Fruit fly (Drosophila melanogaster) whole organism, embryonic: ENCODE measurements around the gene sima.
A peak's percentile ranks its signal among the peaks of the same experiment; 100 is the strongest.

Experiments used
- ATbp ChIP-seq: fragments of 200-800 bp; sonication (Bioruptor generic); optimal IDR thresholded peaks from 2 replicates; lab custom pipeline; 2017; ENCODE audit warnings: missing biosample characterization, mild to moderate bottlenecking, missing genetic modification characterization, missing genetic modification reagents
- Antp ChIP-seq: fragments of 200-800 bp; sonication (Bioruptor generic); optimal IDR thresholded peaks from 3 replicates; lab custom pipeline; 2016; ENCODE audit warnings: missing biosample characterization, missing genetic modification characterization
- Bdp1 ChIP-seq: fragments of 200-800 bp; sonication (Bioruptor generic); optimal IDR thresholded peaks from 3 replicates; lab custom pipeline; 2016; ENCODE audit warnings: missing biosample characterization, missing genetic modification characterization
- Bgb ChIP-seq: fragments of 200-800 bp; sonication (Bioruptor generic); IDR thresholded peaks from 2 replicates; pipeline ENCODE4 v1.3.6; 2022; ENCODE audit warnings: missing biosample characterization, missing genetic modification characterization; ENCODE audit not compliant: partially characterized antibody
- CG10462 ChIP-seq: fragments of 200-800 bp; sonication (Bioruptor generic); optimal IDR thresholded peaks from 2 replicates; lab custom pipeline; 2016; ENCODE audit warnings: missing biosample characterization, missing genetic modification characterization
- CG13296 ChIP-seq: fragments of 200-800 bp; sonication (Bioruptor generic); optimal IDR thresholded peaks from 3 replicates; lab custom pipeline; 2018; ENCODE audit warnings: missing biosample characterization, mild to moderate bottlenecking, missing genetic modification characterization
- CG15073 ChIP-seq: fragments of 200-800 bp; sonication (Bioruptor generic); optimal IDR thresholded peaks from 2 replicates; lab custom pipeline; 2016; ENCODE audit warnings: missing biosample characterization, missing genetic modification characterization
- CG15601 ChIP-seq: fragments of 200-800 bp; sonication (Bioruptor generic); optimal IDR thresholded peaks from 3 replicates; lab custom pipeline; 2019; ENCODE audit warnings: missing biosample characterization, mild to moderate bottlenecking, missing genetic modification characterization, moderate library complexity
- CG16813 ChIP-seq: fragments of 200-800 bp; sonication (Bioruptor generic); IDR thresholded peaks from 3 replicates; pipeline ENCODE4 v1.3.6; 2022; ENCODE audit warnings: missing biosample characterization, missing genetic modification characterization; ENCODE audit not compliant: partially characterized antibody
- CG18011 ChIP-seq: fragments of 200-800 bp; sonication (Bioruptor generic); optimal IDR thresholded peaks from 2 replicates; lab custom pipeline; 2017; ENCODE audit warnings: missing biosample characterization, missing genetic modification characterization, mild to moderate bottlenecking, moderate library complexity, missing genotype
- CG1832 ChIP-seq: fragments of 200-800 bp; sonication (Bioruptor generic); optimal IDR thresholded peaks from 2 replicates; lab custom pipeline; 2017; ENCODE audit warnings: missing biosample characterization, mild to moderate bottlenecking, missing genetic modification characterization, inconsistent platforms
- CG2202 ChIP-seq: fragments of 200-800 bp; sonication (Bioruptor generic); optimal IDR thresholded peaks from 2 replicates; lab custom pipeline; 2018; ENCODE audit warnings: missing biosample characterization, mild to moderate bottlenecking, missing genetic modification characterization
- CG32767 ChIP-seq: fragments of 200-800 bp; sonication (Bioruptor generic); IDR thresholded peaks from 2 replicates; pipeline ENCODE4 v1.3.6; 2022; ENCODE audit warnings: missing biosample characterization, missing genetic modification characterization
- CG34224 ChIP-seq: fragments of 200-800 bp; sonication (Bioruptor generic); IDR thresholded peaks from 3 replicates; pipeline ENCODE4 v1.3.6; 2022; ENCODE audit warnings: missing biosample characterization, missing genetic modification characterization; ENCODE audit not compliant: partially characterized antibody
- CG4404 ChIP-seq: fragments of 200-800 bp; sonication (Bioruptor generic); IDR thresholded peaks from 2 replicates; pipeline ENCODE4 v1.3.6; 2022; ENCODE audit warnings: missing biosample characterization, missing genetic modification characterization
- CG4424 ChIP-seq: fragments of 200-800 bp; sonication (Bioruptor generic); optimal IDR thresholded peaks from 3 replicates; lab custom pipeline; 2016; ENCODE audit warnings: missing biosample characterization, missing genetic modification characterization
- CG6175 ChIP-seq: fragments of 200-800 bp; sonication (Bioruptor generic); IDR thresholded peaks from 3 replicates; pipeline ENCODE4 v1.3.6; 2022; ENCODE audit warnings: missing biosample characterization, missing genetic modification characterization
- CG6654 ChIP-seq: fragments of 200-800 bp; sonication (Bioruptor generic); optimal IDR thresholded peaks from 2 replicates; lab custom pipeline; 2017; ENCODE audit warnings: missing biosample characterization, mild to moderate bottlenecking, missing genetic modification characterization
- CG6791 ChIP-seq: fragments of 200-800 bp; sonication (Bioruptor generic); IDR thresholded peaks from 3 replicates; pipeline ENCODE4 v1.3.6; 2022; ENCODE audit warnings: missing biosample characterization, missing genetic modification characterization; ENCODE audit not compliant: partially characterized antibody
- CG6854 ChIP-seq: fragments of 200-800 bp; sonication (Bioruptor generic); optimal IDR thresholded peaks from 3 replicates; lab custom pipeline; 2017; ENCODE audit warnings: missing biosample characterization, mild to moderate bottlenecking, missing genetic modification characterization
- CG7357 ChIP-seq: fragments of 200-800 bp; sonication (Bioruptor generic); IDR thresholded peaks from 3 replicates; pipeline ENCODE4 v1.3.6; 2022; ENCODE audit warnings: missing biosample characterization, missing genetic modification characterization
- CG7372 ChIP-seq: fragments of 200-800 bp; sonication (Bioruptor generic); IDR thresholded peaks from 2 replicates; pipeline ENCODE4 v1.3.6; 2022; ENCODE audit warnings: missing biosample characterization, missing genetic modification characterization
- CG8089 ChIP-seq: fragments of 200-800 bp; sonication (Bioruptor generic); optimal IDR thresholded peaks from 3 replicates; lab custom pipeline; 2016; ENCODE audit warnings: missing biosample characterization, missing genetic modification characterization
- CrebB ChIP-seq: fragments of 200-800 bp; sonication (Bioruptor generic); optimal IDR thresholded peaks from 3 replicates; lab custom pipeline; 2018; ENCODE audit warnings: missing biosample characterization, mild to moderate bottlenecking, missing genetic modification characterization
- Dek ChIP-seq: fragments of 200-800 bp; sonication (Bioruptor generic); optimal IDR thresholded peaks from 3 replicates; lab custom pipeline; 2019; ENCODE audit warnings: missing biosample characterization, mild to moderate bottlenecking, missing genetic modification characterization, moderate library complexity
- Dp ChIP-seq: fragments of 200-800 bp; sonication (Bioruptor generic); optimal IDR thresholded peaks from 2 replicates; lab custom pipeline; 2018; ENCODE audit warnings: missing biosample characterization, mild to moderate bottlenecking, missing genetic modification characterization, moderate library complexity
- Drgx ChIP-seq: fragments of 200-800 bp; sonication (Bioruptor generic); IDR thresholded peaks from 2 replicates; pipeline ENCODE4 v1.3.6; 2022; ENCODE audit warnings: missing biosample characterization, missing genetic modification characterization
- E2f2 ChIP-seq: fragments of 200-800 bp; sonication (Bioruptor generic); IDR thresholded peaks from 2 replicates; pipeline ENCODE4 v1.3.6; 2022; ENCODE audit warnings: missing biosample characterization, missing genetic modification characterization
- Ets97D ChIP-seq: fragments of 200-800 bp; sonication (Bioruptor generic); optimal IDR thresholded peaks from 3 replicates; lab custom pipeline; 2016; ENCODE audit warnings: missing biosample characterization, missing genetic modification characterization
- Gug ChIP-seq: fragments of 200-800 bp; sonication (Bioruptor generic); IDR thresholded peaks from 4 replicates; pipeline ENCODE4 v1.3.6; 2022; ENCODE audit warnings: missing biosample characterization, missing genetic modification characterization
- Mes4 ChIP-seq: fragments of 200-800 bp; sonication (Bioruptor generic); optimal IDR thresholded peaks from 2 replicates; lab custom pipeline; 2016; ENCODE audit warnings: missing biosample characterization, missing genetic modification characterization
- PHDP ChIP-seq: fragments of 200-800 bp; sonication (Bioruptor generic); optimal IDR thresholded peaks from 3 replicates; lab custom pipeline; 2018; ENCODE audit warnings: missing biosample characterization, mild to moderate bottlenecking, missing genetic modification characterization, moderate library complexity
- Ravus ChIP-seq: fragments of 200-800 bp; sonication (Bioruptor generic); IDR thresholded peaks from 2 replicates; pipeline ENCODE4 v1.3.6; 2022; ENCODE audit warnings: missing biosample characterization, missing genetic modification characterization
- Scr ChIP-seq: fragments of 200-800 bp; sonication (Bioruptor generic); IDR thresholded peaks from 2 replicates; pipeline ENCODE4 v1.3.6; 2022; ENCODE audit warnings: missing biosample characterization, missing genetic modification characterization; ENCODE audit not compliant: partially characterized antibody
- Sin3A ChIP-seq: fragments of >200 bp; optimal IDR thresholded peaks from 2 replicates; lab custom pipeline; 2018
- TFAM ChIP-seq: fragments of 200-800 bp; sonication (Bioruptor generic); optimal IDR thresholded peaks from 2 replicates; lab custom pipeline; 2017; ENCODE audit warnings: missing biosample characterization, missing genetic modification characterization, inconsistent platforms
- az2 ChIP-seq: fragments of 200-800 bp; sonication (Bioruptor generic); optimal IDR thresholded peaks from 3 replicates; lab custom pipeline; 2016; ENCODE audit warnings: missing biosample characterization, missing genetic modification characterization
- fd3F ChIP-seq: fragments of 200-800 bp; sonication (Bioruptor generic); optimal IDR thresholded peaks from 2 replicates; lab custom pipeline; 2018; ENCODE audit warnings: missing biosample characterization, mild to moderate bottlenecking, missing genetic modification characterization, moderate library complexity
- gcm ChIP-seq: fragments of 200-800 bp; sonication (Bioruptor generic); optimal IDR thresholded peaks from 2 replicates; lab custom pipeline; 2019; ENCODE audit warnings: missing biosample characterization, mild to moderate bottlenecking, missing genetic modification characterization, moderate library complexity
- kah ChIP-seq: fragments of 200-800 bp; sonication (Bioruptor generic); optimal IDR thresholded peaks from 2 replicates; lab custom pipeline; 2018; ENCODE audit warnings: missing biosample characterization, mild to moderate bottlenecking, missing genetic modification characterization
- ken ChIP-seq: fragments of 200-800 bp; sonication (Bioruptor generic); IDR thresholded peaks from 3 replicates; pipeline ENCODE4 v1.3.6; 2022; ENCODE audit warnings: missing biosample characterization, missing genetic modification characterization
- klu ChIP-seq: fragments of 200-800 bp; sonication (Bioruptor generic); IDR thresholded peaks from 2 replicates; pipeline ENCODE4 v1.3.6; 2022; ENCODE audit warnings: missing biosample characterization, missing genetic modification characterization
- otp ChIP-seq: fragments of 200-800 bp; sonication (Bioruptor generic); IDR thresholded peaks from 3 replicates; pipeline ENCODE4, ENCODE4 v1.3.6; 2022; ENCODE audit warnings: missing biosample characterization, missing genetic modification characterization
- pfk ChIP-seq: fragments of 200-800 bp; sonication (Bioruptor generic); optimal IDR thresholded peaks from 2 replicates; lab custom pipeline; 2018; ENCODE audit warnings: missing biosample characterization, mild to moderate bottlenecking, missing genetic modification characterization, moderate library complexity
- pzg ChIP-seq: fragments of 200-800 bp; sonication (Bioruptor generic); optimal IDR thresholded peaks from 3 replicates; lab custom pipeline; 2018; ENCODE audit warnings: missing biosample characterization, mild to moderate bottlenecking, missing genetic modification characterization, moderate library complexity
- schlank ChIP-seq: fragments of 200-800 bp; sonication (Bioruptor generic); optimal IDR thresholded peaks from 2 replicates; lab custom pipeline; 2018; ENCODE audit warnings: missing biosample characterization, mild to moderate bottlenecking, missing genetic modification characterization
- sob ChIP-seq: fragments of 200-800 bp; sonication (Bioruptor generic); IDR thresholded peaks from 2 replicates; pipeline ENCODE4 v1.3.6; 2022; ENCODE audit warnings: missing biosample characterization, missing genetic modification characterization
- sqz ChIP-seq: fragments of 200-800 bp; sonication (Bioruptor generic); optimal IDR thresholded peaks from 3 replicates; lab custom pipeline; 2018; ENCODE audit warnings: missing biosample characterization, mild to moderate bottlenecking, missing genetic modification characterization
- stwl ChIP-seq: fragments of 200-800 bp; sonication (Bioruptor generic); optimal IDR thresholded peaks from 3 replicates; lab custom pipeline; 2018; ENCODE audit warnings: missing biosample characterization, mild to moderate bottlenecking, missing genetic modification characterization, moderate library complexity
- unc-4 ChIP-seq: fragments of 200-800 bp; sonication (Bioruptor generic); IDR thresholded peaks from 2 replicates; pipeline ENCODE4 v1.3.6; 2022; ENCODE audit warnings: missing biosample characterization, missing genetic modification characterization; ENCODE audit not compliant: partially characterized antibody
- yki ChIP-seq: fragments of >200 bp; optimal IDR thresholded peaks from 3 replicates; lab custom pipeline; 2018
- zen2 ChIP-seq: fragments of 200-800 bp; sonication (Bioruptor generic); IDR thresholded peaks from 3 replicates; pipeline ENCODE4 v1.3.6; 2022; ENCODE audit warnings: missing biosample characterization, missing genetic modification characterization; ENCODE audit not compliant: partially characterized antibody

The sima gene

dm6 chr3R:30036609-30037008 is 21.5 kb upstream of the sima start, which contains the start of gene ZIPIC (continued):
- TF ChIP-seq CG1832 (no peak), CrebB (no peak), stwl (peak; percentile 65), CG7372 (GFP tag; lab: Robert Waterston, UW) (no peak), CG10462 (GFP tag; lab: Kevin White, UChicago) (no peak), Gug (no peak), sob (GFP tag; lab: Robert Waterston, UW) (no peak), CG6654 (GFP tag; lab: Kevin White, UChicago) (no peak), TFAM (GFP tag; lab: Kevin White, UChicago) (no peak), CG8089 (GFP tag; lab: Kevin White, UChicago) (no peak), unc-4 (GFP tag; lab: Robert Waterston, UW) (peak; percentile 58), Ravus (GFP tag; lab: Robert Waterston, UW) (no peak), ken (GFP tag; lab: Robert Waterston, UW) (no peak), schlank (tag; lab: Kevin White, UChicago) (no peak), CG4424 (GFP tag; lab: Kevin White, UChicago) (no peak), E2f2 (GFP tag; lab: Robert Waterston, UW) (peak; percentile 87), CG6791 (GFP tag; lab: Robert Waterston, UW) (peak; percentile 67), Ets97D (GFP tag; lab: Kevin White, UChicago) (peak; percentile 8), fd3F (GFP tag; lab: Kevin White, UChicago) (no peak), yki (no peak), CG6854 (GFP tag; lab: Kevin White, UChicago) (no peak), pfk (no peak), Dp (GFP tag; lab: Kevin White, UChicago) (peak; percentile 80), CG16813 (GFP tag; lab: Robert Waterston, UW) (peak; percentile 56; the same call in 2 of the 3 replicates), otp (no peak), CG18011 (GFP tag; lab: Kevin White, UChicago) (no peak), CG15601 (tag; lab: Kevin White, UChicago) (peak; percentile 16), Antp (no peak), CG7357 (GFP tag; lab: Robert Waterston, UW) (no peak), CG13296 (GFP tag; lab: Kevin White, UChicago) (no peak), CG6175 (no peak), Dek (tag; lab: Kevin White, UChicago) (no peak), Bgb (peak; percentile 46), ATbp (GFP tag; lab: Kevin White, UChicago) (no peak), klu (no peak), Scr (peak; percentile 42; the same call in 1 of the 2 replicates), CG32767 (GFP tag; lab: Robert Waterston, UW) (no peak), CG15073 (GFP tag; lab: Kevin White, UChicago) (no peak), kah (GFP tag; lab: Kevin White, UChicago) (no peak), CG4404 (no peak), Drgx (GFP tag; lab: Robert Waterston, UW) (no peak), pzg (GFP tag; lab: Kevin White, UChicago) (peak; percentile 67), Bdp1 (GFP tag; lab: Kevin White, UChicago) (no peak), az2 (GFP tag; lab: Kevin White, UChicago) (no peak), CG34224 (peak; percentile 69), zen2 (no peak; the same call in 2 of the 3 replicates), Mes4 (no peak), CG2202 (tag; lab: Kevin White, UChicago) (no peak), PHDP (tag; lab: Kevin White, UChicago) (no peak), sqz (GFP tag; lab: Kevin White, UChicago) (no peak), gcm (GFP tag; lab: Kevin White, UChicago) (no peak), Sin3A (lab: Kevin White, UChicago) (peak; percentile 56)
